Worm (Caenorhabditis elegans) whole organism, L4 larva: ENCODE results near the gene sfxn-1.4.

ENCODE experiments used
- D1046.2 ChIP-seq: fragments of 200-800 bp; sonication (Bioruptor generic); IDR thresholded peaks from 2 replicates; pipeline ENCODE4 v1.3.6; 2022; ENCODE audit warnings: missing genetic modification characterization, missing compliant biosample characterization
- F26F4.8 ChIP-seq: fragments of 200-800 bp; sonication (Bioruptor generic); conservative IDR thresholded peaks from 2 replicates; pipeline ENCODE4 v1.3.6; 2022; ENCODE audit warnings: missing genetic modification characterization, missing compliant biosample characterization
- F37D6.2 ChIP-seq: sonication (generic microtip); optimal IDR thresholded peaks from 2 replicates; lab custom pipeline; 2016; ENCODE audit warnings: mild to moderate bottlenecking, missing genetic modification characterization, missing compliant biosample characterization
- F44E2.7 ChIP-seq: fragments of 200-800 bp; sonication (Bioruptor generic); IDR thresholded peaks from 2 replicates; pipeline ENCODE4 v2.1.2; 2022; ENCODE audit warnings: missing genetic modification characterization, missing compliant biosample characterization
- R02D3.7 ChIP-seq: fragments of 150-350 bp; sonication (generic microtip); optimal IDR thresholded peaks from 3 replicates; lab custom pipeline; 2014; ENCODE audit warnings: missing biosample characterization, missing genetic modification characterization
- T20F7.1 ChIP-seq: fragments of 200-800 bp; sonication (Bioruptor generic); optimal IDR thresholded peaks from 2 replicates; lab custom pipeline; 2018; ENCODE audit warnings: mild to moderate bottlenecking, missing genetic modification characterization, missing compliant biosample characterization
- T26A8.4 ChIP-seq: fragments of 200-800 bp; sonication (Bioruptor generic); IDR thresholded peaks from 2 replicates; pipeline ENCODE4 v1.3.6; 2022; ENCODE audit warnings: missing genetic modification characterization, missing compliant biosample characterization
- Y75B8A.6 ChIP-seq: fragments of 200-800 bp; sonication (Bioruptor generic); IDR thresholded peaks from 2 replicates; pipeline ENCODE4 v1.3.6; 2022; ENCODE audit warnings: missing genetic modification reagents, missing genetic modification characterization, missing compliant biosample characterization
- ZK337.2 ChIP-seq: fragments of 200-800 bp; sonication (Bioruptor generic); IDR thresholded peaks from 2 replicates; pipeline ENCODE4 v1.3.6; 2022; ENCODE audit warnings: missing genetic modification reagents, missing genetic modification characterization, missing compliant biosample characterization
- ZK546.5 ChIP-seq, 2 experiments: sonication (generic microtip); optimal IDR thresholded peaks; 2 replicates each; lab custom pipeline; 2017; ENCODE audit warnings: missing biosample characterization in 2 of 2, missing genetic modification characterization in 2 of 2
- aly-2 ChIP-seq: sonication (generic microtip); optimal IDR thresholded peaks from 2 replicates; lab custom pipeline; 2018; ENCODE audit warnings: missing biosample characterization, missing genetic modification characterization
- ama-1 ChIP-seq: fragments of 150-350 bp; optimal IDR thresholded peaks from 2 replicates; lab custom pipeline; 2014; ENCODE audit warnings: inconsistent platforms, mixed read lengths
- arid-1 ChIP-seq: fragments of 200-800 bp; sonication (Bioruptor generic); conservative IDR thresholded peaks from 2 replicates; pipeline ENCODE4 v1.3.6; 2022; ENCODE audit warnings: missing genetic modification reagents, missing genetic modification characterization, missing compliant biosample characterization
- attf-4 ChIP-seq: sonication (generic microtip); optimal IDR thresholded peaks from 3 replicates; lab custom pipeline; 2017; ENCODE audit warnings: missing biosample characterization, missing genetic modification characterization
- ceh-28 ChIP-seq: fragments of 150-350 bp; optimal IDR thresholded peaks from 2 replicates; lab custom pipeline; 2014; ENCODE audit warnings: missing biosample characterization, missing genetic modification reagents, missing genetic modification characterization
- ceh-32 ChIP-seq: sonication (generic microtip); optimal IDR thresholded peaks from 2 replicates; lab custom pipeline; 2016; ENCODE audit warnings: mild to moderate bottlenecking, missing genetic modification characterization, missing compliant biosample characterization; ENCODE audit not compliant: poor library complexity
- cey-2 ChIP-seq: sonication (generic microtip); optimal IDR thresholded peaks from 3 replicates; lab custom pipeline; 2017; ENCODE audit warnings: missing genetic modification characterization, mild to moderate bottlenecking, missing compliant biosample characterization, antibody characterized with exemption, borderline replicate concordance; ENCODE audit not compliant: insufficient read depth
- daf-16 ChIP-seq, 3 experiments: sonication (generic microtip); optimal IDR thresholded peaks; 2 replicates each; lab custom pipeline; 2016 to 2017; ENCODE audit warnings: missing genetic modification characterization in 3 of 3, missing genetic modification reagents in 3 of 3, mild to moderate bottlenecking in 2 of 3, missing compliant biosample characterization in 2 of 3, missing biosample characterization in 1 of 3, moderate library complexity in 1 of 3
- dmd-6 ChIP-seq: fragments of 200-800 bp; sonication (Bioruptor generic); IDR thresholded peaks from 2 replicates; pipeline ENCODE4 v1.3.6; 2022; ENCODE audit warnings: missing genetic modification reagents, missing genetic modification characterization, missing compliant biosample characterization
- dmd-8 ChIP-seq: fragments of 200-800 bp; sonication (Bioruptor generic); IDR thresholded peaks from 2 replicates; pipeline ENCODE4 v1.3.6; 2022; ENCODE audit warnings: missing genetic modification characterization, missing compliant biosample characterization
- dmd-9 ChIP-seq: fragments of 200-800 bp; sonication (Bioruptor generic); IDR thresholded peaks from 2 replicates; pipeline ENCODE4 v1.3.6; 2022; ENCODE audit warnings: missing genetic modification reagents, missing genetic modification characterization, missing compliant biosample characterization
- egl-43 ChIP-seq: fragments of 200-800 bp; sonication (Bioruptor generic); IDR thresholded peaks from 2 replicates; pipeline ENCODE4 v1.3.6; 2022; ENCODE audit warnings: missing genetic modification reagents, missing genetic modification characterization, missing compliant biosample characterization
- fkh-10 ChIP-seq: fragments of 150-350 bp; optimal IDR thresholded peaks from 2 replicates; lab custom pipeline; 2014; ENCODE audit warnings: missing biosample characterization, missing genetic modification reagents, missing genetic modification characterization
- fos-1 ChIP-seq: fragments of 150-350 bp; optimal IDR thresholded peaks from 2 replicates; lab custom pipeline; 2014; ENCODE audit warnings: missing biosample characterization, missing genetic modification characterization
- gei-8 ChIP-seq: fragments of 200-800 bp; sonication (Bioruptor generic); optimal IDR thresholded peaks from 2 replicates; lab custom pipeline; 2018; ENCODE audit warnings: mild to moderate bottlenecking, missing genetic modification characterization, missing compliant biosample characterization
- hlh-11 ChIP-seq: fragments of 200-800 bp; sonication (Bioruptor generic); optimal IDR thresholded peaks from 2 replicates; lab custom pipeline; 2018; ENCODE audit warnings: mild to moderate bottlenecking, missing genetic modification characterization, missing compliant biosample characterization
- hmg-1.1 ChIP-seq: fragments of 200-800 bp; sonication (Bioruptor generic); IDR thresholded peaks from 2 replicates; pipeline ENCODE4 v1.3.6; 2022; ENCODE audit warnings: missing genetic modification reagents, missing genetic modification characterization, missing compliant biosample characterization
- jun-1 ChIP-seq: fragments of 150-350 bp; optimal IDR thresholded peaks from 2 replicates; lab custom pipeline; 2014; ENCODE audit warnings: missing biosample characterization, missing genetic modification reagents, missing genetic modification characterization
- lin-1 ChIP-seq: fragments of 200-800 bp; sonication (Bioruptor generic); IDR thresholded peaks from 2 replicates; pipeline ENCODE4 v1.3.6; 2022; ENCODE audit warnings: missing genetic modification reagents, missing genetic modification characterization, missing compliant biosample characterization
- lin-29 ChIP-seq: fragments of 200-800 bp; sonication (Bioruptor generic); IDR thresholded peaks from 2 replicates; pipeline ENCODE4 v1.3.6; 2022; ENCODE audit warnings: missing genetic modification reagents, missing genetic modification characterization, missing compliant biosample characterization
- lin-38 ChIP-seq: fragments of 200-800 bp; sonication (Bioruptor generic); IDR thresholded peaks from 2 replicates; pipeline ENCODE4 v1.3.6; 2022; ENCODE audit warnings: missing genetic modification reagents, missing genetic modification characterization, missing compliant biosample characterization
- lin-39 ChIP-seq: fragments of 150-350 bp; optimal IDR thresholded peaks from 2 replicates; lab custom pipeline; 2014; ENCODE audit warnings: missing biosample characterization, missing genetic modification reagents, missing genetic modification characterization
- lir-3 ChIP-seq: sonication (generic microtip); optimal IDR thresholded peaks from 2 replicates; lab custom pipeline; 2016; ENCODE audit warnings: mild to moderate bottlenecking, missing genetic modification characterization, missing compliant biosample characterization
- madf-9 ChIP-seq: fragments of 200-800 bp; sonication (Bioruptor generic); conservative IDR thresholded peaks from 2 replicates; pipeline ENCODE4 v1.3.6; 2022; ENCODE audit warnings: missing genetic modification reagents, missing genetic modification characterization, missing compliant biosample characterization
- mep-1 ChIP-seq: fragments of 150-350 bp; sonication (generic microtip); optimal IDR thresholded peaks from 3 replicates; lab custom pipeline; 2014; ENCODE audit warnings: missing biosample characterization, missing genetic modification characterization
- mes-2 ChIP-seq: sonication (generic microtip); optimal IDR thresholded peaks from 2 replicates; lab custom pipeline; 2016; ENCODE audit warnings: missing genotype, mild to moderate bottlenecking, missing genetic modification characterization, missing compliant biosample characterization; ENCODE audit not compliant: poor library complexity, severe bottlenecking
- nhr-6 ChIP-seq: fragments of 150-350 bp; optimal IDR thresholded peaks from 2 replicates; lab custom pipeline; 2014; ENCODE audit warnings: missing biosample characterization, missing genetic modification characterization
- nhr-76 ChIP-seq: fragments of 150-350 bp; optimal IDR thresholded peaks from 2 replicates; lab custom pipeline; 2014; ENCODE audit warnings: missing biosample characterization, missing genetic modification characterization
- pqm-1 ChIP-seq: sonication (generic microtip); optimal IDR thresholded peaks from 2 replicates; lab custom pipeline; 2017; ENCODE audit warnings: missing biosample characterization, missing genetic modification characterization
- rbr-2 ChIP-seq: sonication (generic microtip); optimal IDR thresholded peaks from 2 replicates; lab custom pipeline; 2016; ENCODE audit warnings: missing genotype, missing genetic modification characterization, missing compliant biosample characterization
- snpc-4 ChIP-seq: fragments of 150-350 bp; optimal IDR thresholded peaks from 2 replicates; lab custom pipeline; 2014; ENCODE audit warnings: missing biosample characterization, missing genetic modification characterization
- unc-130 ChIP-seq: sonication (generic microtip); optimal IDR thresholded peaks from 2 replicates; lab custom pipeline; 2016; ENCODE audit warnings: missing genetic modification reagents, missing genetic modification characterization, missing compliant biosample characterization
- unc-62 ChIP-seq, 3 experiments: fragments of 150-350 bp in 1 of 3; sonication (generic microtip); optimal IDR thresholded peaks in 2 of 3; peaks in 1 of 3; 1 replicate in 1 of 3; 2 replicates in 2 of 3; lab custom pipeline; 2014 to 2017; ENCODE audit warnings: missing biosample characterization in 3 of 3, missing genetic modification characterization in 3 of 3, missing genetic modification reagents in 3 of 3, missing genotype in 1 of 3
- vab-7 ChIP-seq: fragments of 200-800 bp; sonication (Bioruptor generic); IDR thresholded peaks from 2 replicates; pipeline ENCODE4 v1.3.6; 2022; ENCODE audit warnings: missing genetic modification reagents, missing genetic modification characterization, missing compliant biosample characterization
- zip-11 ChIP-seq: fragments of 200-800 bp; sonication (Bioruptor generic); IDR thresholded peaks from 2 replicates; pipeline ENCODE4 v1.3.6; 2022; ENCODE audit warnings: missing genetic modification characterization, missing compliant biosample characterization
- ztf-11 ChIP-seq: fragments of 150-350 bp; optimal IDR thresholded peaks from 2 replicates; lab custom pipeline; 2014; ENCODE audit warnings: missing biosample characterization, missing genetic modification characterization

The sfxn-1.4 gene

DNA sequence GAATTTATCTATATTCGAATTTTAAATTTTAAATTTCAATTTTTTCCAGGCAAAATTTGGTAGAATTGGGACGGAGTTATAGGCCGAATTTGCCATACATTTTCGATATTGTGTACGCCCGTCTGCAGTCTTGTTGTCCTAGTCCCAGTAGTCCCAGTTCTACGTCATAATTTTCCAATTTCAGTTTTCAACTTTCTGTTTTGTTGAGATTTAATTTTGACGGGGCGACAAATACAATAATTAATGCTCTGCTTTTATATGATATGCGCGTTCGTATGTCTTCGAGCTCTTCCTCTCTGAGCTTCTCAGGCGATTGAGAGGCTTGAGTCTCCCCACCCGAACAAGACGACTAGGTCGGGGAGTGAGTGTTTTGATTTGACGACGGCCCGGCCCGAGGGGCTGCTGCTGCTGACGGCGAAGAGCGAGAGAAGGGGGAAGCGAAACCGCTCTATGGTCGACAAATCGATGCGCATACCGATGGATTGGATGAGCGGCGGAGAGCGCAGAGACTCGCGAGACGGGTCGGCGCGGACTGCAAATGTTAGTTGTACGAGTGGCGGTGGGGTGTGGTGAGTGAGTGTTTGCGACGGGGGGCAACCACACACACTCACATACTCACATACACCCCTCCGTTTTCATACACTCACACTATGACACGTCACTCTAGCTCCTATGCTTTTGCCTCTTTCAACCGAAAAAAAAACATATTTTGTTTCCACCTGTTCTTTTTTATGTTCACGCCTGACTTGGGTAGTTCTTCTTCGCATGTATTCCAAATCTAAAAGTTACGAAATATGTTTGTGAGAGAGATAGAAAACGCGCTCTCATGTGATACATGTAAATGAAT lies 46.1 kb downstream of the sfxn-1.4 start (continued):
- TF ChIP-seq ztf-11 (tag; lab: Kevin White, UChicago) (no peak), dmd-8 (GFP tag; lab: Robert Waterston, UW) (peak; percentile 58; the same call in 1 of the 2 replicates), lin-29 (GFP tag; lab: Robert Waterston, UW) (no peak), cey-2 (tag; lab: Kevin White, UChicago) (no peak), unc-62 (GFP tag; optimal IDR thresholded peaks at IDR 0.05 in 1 of 2; lab: Kevin White, UChicago) (no peak), unc-62 (tag; optimal IDR thresholded peaks at IDR 0.05; lab: Kevin White, UChicago) (no peak), madf-9 (GFP tag; lab: Robert Waterston, UW) (peak; percentile 60; the same call in 1 of the 2 replicates), dmd-9 (GFP tag; lab: Robert Waterston, UW) (no peak), snpc-4 (no peak), pqm-1 (no peak), lir-3 (tag; lab: Kevin White, UChicago) (no peak), nhr-76 (no peak), Y75B8A.6 (GFP tag; lab: Robert Waterston, UW) (no peak), ceh-28 (tag; lab: Kevin White, UChicago) (peak; percentile 80), fos-1 (tag; lab: Kevin White, UChicago) (no peak), ZK546.5 (tag; optimal IDR thresholded peaks at IDR 0.05; lab: Kevin White, UChicago) (no peak), fkh-10 (GFP tag; lab: Kevin White, UChicago) (peak; percentile 36), lin-38 (peak; percentile 59), F44E2.7 (GFP tag; lab: Robert Waterston, UW) (0 out of 2 replicates have a peak, but pooled peaks have one; percentile 61), hmg-1.1 (GFP tag; lab: Robert Waterston, UW) (peak; percentile 88), rbr-2 (tag; lab: Kevin White, UChicago) (peak; percentile 88), arid-1 (GFP tag; lab: Robert Waterston, UW) (peak; percentile 70), mes-2 (tag; lab: Kevin White, UChicago) (peak; percentile 77), T20F7.1 (peak; percentile 50), F37D6.2 (tag; lab: Kevin White, UChicago) (peak; percentile 66), nhr-6 (tag; lab: Kevin White, UChicago) (peak; percentile 79)

- TF ChIP-seq ZK337.2 (GFP tag; lab: Robert Waterston, UW), result no peak
- TF ChIP-seq daf-16 (GFP tag; optimal IDR thresholded peaks at IDR 0.05; lab: Kevin White, UChicago), result peak; percentile 4 to 40
- TF ChIP-seq daf-16 (tag; optimal IDR thresholded peaks at IDR 0.05; lab: Kevin White, UChicago), result peak; percentile 57
- peak; percentile 74 for TF ChIP-seq ama-1
- TF ChIP-seq F44E2.7 (GFP tag; lab: Robert Waterston, UW), result no peak
- TF ChIP-seq nhr-6 (tag; lab: Kevin White, UChicago), result peak; percentile 78
- TF ChIP-seq zip-11 (GFP tag; lab: Robert Waterston, UW), result no peak
- no peak for TF ChIP-seq ceh-32 (tag; lab: Kevin White, UChicago)
- no peak for TF ChIP-seq lir-3 (tag; lab: Kevin White, UChicago)
- no peak for TF ChIP-seq attf-4
- no peak for TF ChIP-seq aly-2 (tag; lab: Kevin White, UChicago)
- peak; percentile 93 for TF ChIP-seq mep-1 (tag; lab: Kevin White, UChicago)
- no peak for TF ChIP-seq R02D3.7 (tag; lab: Kevin White, UChicago)
- TF ChIP-seq lin-29 (GFP tag; lab: Robert Waterston, UW), result no peak
- TF ChIP-seq F26F4.8, result no peak
- TF ChIP-seq hlh-11 (tag; lab: Kevin White, UChicago), result peak; percentile 98
- TF ChIP-seq egl-43, result peak; percentile 80
- peak; percentile 93 for TF ChIP-seq dmd-6 (GFP tag; lab: Robert Waterston, UW)
- TF ChIP-seq jun-1, result peak; percentile 61
- TF ChIP-seq nhr-76, result no peak
- peak; percentile 51 for TF ChIP-seq gei-8 (GFP tag; lab: Kevin White, UChicago)
- TF ChIP-seq vab-7, result no peak
- no peak for TF ChIP-seq unc-130 (GFP tag; lab: Kevin White, UChicago)
- 0 out of 2 replicates have a peak, but pooled peaks have one; percentile 40 for TF ChIP-seq D1046.2 (GFP tag; lab: Robert Waterston, UW)
- peak; percentile 74; the same call in 1 of the 2 replicates for TF ChIP-seq lin-1 (GFP tag; lab: Robert Waterston, UW)
- TF ChIP-seq ZK546.5 (tag; optimal IDR thresholded peaks at IDR 0.05; lab: Kevin White, UChicago), result no peak
- TF ChIP-seq lin-39 (tag; lab: Kevin White, UChicago), result no peak
- peak; percentile 90 for TF ChIP-seq T26A8.4 (GFP tag; lab: Robert Waterston, UW)
These were observed 46.9 kb downstream of the sfxn-1.4 start for ce11 chrII:11634057-11634676.
